Worm (Caenorhabditis elegans): ENCODE results near the gene rbm-34.

ce11 chrIV:12092113-12092512 is 6.9 kb downstream of the rbm-34 start, which contains the start of gene mig-32:
- no peak for TF ChIP-seq ref-1 (GFP tag; conservative IDR thresholded peaks at IDR 0.05)
- no peak for TF ChIP-seq ztf-29 (GFP tag; IDR thresholded peaks at IDR 0.05)
- no peak for TF ChIP-seq med-1 (GFP tag; optimal IDR thresholded peaks at IDR 0.05; ENCODE audit: insufficient read depth)
- no peak for TF ChIP-seq T22C8.4 (GFP tag; IDR thresholded peaks at IDR 0.05)
- TF ChIP-seq ztf-23 (GFP tag; IDR thresholded peaks at IDR 0.05): no peak

All from whole organism, midembryonic.